Worm (Caenorhabditis elegans): ENCODE measurements around the gene pat-2.

pat-2 gene

DNA sequence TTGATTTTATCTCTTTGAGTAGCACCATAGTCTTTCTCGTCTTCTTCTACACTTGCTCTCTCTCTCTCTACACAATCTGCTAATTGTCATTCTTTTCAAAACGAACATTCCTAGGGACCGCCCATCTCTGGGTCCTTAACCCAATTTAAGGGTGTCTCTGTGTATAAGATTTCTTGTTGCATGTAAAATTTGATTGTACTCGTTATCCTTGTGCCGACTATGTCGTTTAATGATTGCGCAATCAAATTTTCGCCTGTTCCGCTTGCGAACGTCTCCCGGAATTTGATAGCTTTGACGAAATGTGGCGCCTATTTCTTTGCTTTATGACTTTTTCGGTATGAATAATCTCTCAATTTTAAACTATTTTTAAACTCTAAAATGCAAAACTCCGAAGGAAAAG, 7.6 kb upstream of the pat-2 start:
- TF ChIP-seq klf-2 (GFP tag; conservative IDR thresholded peaks at IDR 0.05) (no peak), cog-1 (tag; optimal IDR thresholded peaks at IDR 0.05) (no peak), flt-1 (GFP tag; IDR thresholded peaks at IDR 0.05) (no peak), ref-1 (GFP tag; conservative IDR thresholded peaks at IDR 0.05) (no peak), tab-1 (GFP tag; IDR thresholded peaks at IDR 0.05) (no peak), ztf-23 (GFP tag; IDR thresholded peaks at IDR 0.05) (no peak)

- TF ChIP-seq ref-1 (GFP tag; conservative IDR thresholded peaks at IDR 0.05) (no peak), T22C8.4 (GFP tag; IDR thresholded peaks at IDR 0.05) (no peak), tab-1 (GFP tag; IDR thresholded peaks at IDR 0.05) (no peak), ztf-23 (GFP tag; IDR thresholded peaks at IDR 0.05) (no peak), klf-2 (GFP tag; conservative IDR thresholded peaks at IDR 0.05) (no peak), med-1 (GFP tag; optimal IDR thresholded peaks at IDR 0.05; ENCODE audit: insufficient read depth) (no peak), ztf-29 (GFP tag; IDR thresholded peaks at IDR 0.05) (no peak), flt-1 (GFP tag; IDR thresholded peaks at IDR 0.05) (no peak), cog-1 (tag; optimal IDR thresholded peaks at IDR 0.05) (no peak)
These were observed 3.0 kb upstream of the pat-2 start for ce11 chrIII:8815699-8816098.

DNA sequence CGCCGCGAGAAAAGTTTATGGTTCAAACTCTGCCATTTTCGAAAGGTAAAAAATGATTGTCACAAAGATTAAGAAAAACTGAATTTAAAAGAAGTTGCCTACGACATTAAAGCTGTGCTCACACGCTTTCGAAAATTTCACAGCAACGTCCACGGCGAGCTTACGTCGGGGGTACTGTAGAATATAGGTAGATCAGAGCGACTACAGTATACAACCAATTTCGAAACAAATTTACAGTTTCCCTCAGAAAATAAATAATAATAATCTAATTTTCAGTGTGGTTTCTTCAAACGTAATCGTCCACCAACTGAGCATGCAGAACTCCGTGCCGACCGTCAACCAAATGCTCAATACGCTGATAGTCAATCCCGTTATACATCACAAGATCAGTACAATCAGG, 5.9 kb downstream of the pat-2 start:
- TF ChIP-seq ztf-23 (GFP tag; IDR thresholded peaks at IDR 0.05) (no peak), ref-1 (GFP tag; conservative IDR thresholded peaks at IDR 0.05) (no peak), ztf-29 (GFP tag; IDR thresholded peaks at IDR 0.05) (no peak), flt-1 (GFP tag; IDR thresholded peaks at IDR 0.05) (no peak), klf-2 (GFP tag; conservative IDR thresholded peaks at IDR 0.05) (no peak), tab-1 (GFP tag; IDR thresholded peaks at IDR 0.05) (no peak), T22C8.4 (GFP tag; IDR thresholded peaks at IDR 0.05) (no peak), cog-1 (tag; optimal IDR thresholded peaks at IDR 0.05) (no peak), med-1 (GFP tag; optimal IDR thresholded peaks at IDR 0.05; ENCODE audit: insufficient read depth) (no peak)

DNA sequence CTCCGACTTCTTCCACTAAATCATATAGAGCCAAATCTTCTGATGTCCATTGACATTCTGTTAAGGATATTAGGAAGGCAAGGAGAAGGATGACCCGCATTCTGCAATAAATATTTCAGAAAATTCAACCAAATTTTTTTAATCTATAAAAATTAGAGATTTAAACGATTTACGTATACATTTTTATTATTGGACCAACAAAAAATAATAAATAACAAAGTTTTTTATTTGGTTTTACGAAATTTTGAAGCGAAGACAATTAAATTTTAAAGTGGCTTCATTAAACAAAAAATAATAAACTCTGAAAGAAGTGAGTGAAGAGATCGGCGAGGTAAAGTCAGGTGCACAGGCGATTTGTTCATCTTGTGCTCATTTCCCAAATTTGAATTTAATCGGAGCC, 8.4 kb downstream of the pat-2 start, which contains the start of gene F54F2.9:
Gene F54F2.9 (minus strand): TSS at position 101 of the 400 bp plus-strand sequence.
- TF ChIP-seq ref-1 (GFP tag; conservative IDR thresholded peaks at IDR 0.05) (no peak), cog-1 (tag; optimal IDR thresholded peaks at IDR 0.05) (no peak), ztf-29 (GFP tag; IDR thresholded peaks at IDR 0.05) (no peak), klf-2 (GFP tag; conservative IDR thresholded peaks at IDR 0.05) (no peak), T22C8.4 (GFP tag; IDR thresholded peaks at IDR 0.05) (no peak), flt-1 (GFP tag; IDR thresholded peaks at IDR 0.05) (no peak), tab-1 (GFP tag; IDR thresholded peaks at IDR 0.05) (no peak), ztf-23 (GFP tag; IDR thresholded peaks at IDR 0.05) (no peak), med-1 (GFP tag; optimal IDR thresholded peaks at IDR 0.05; ENCODE audit: insufficient read depth) (no peak)

ce11 chrIII:8829245-8829644, 10.5 kb downstream of the pat-2 start, which contains the start of gene F44E2.3:
TSS of gene F44E2.3 (minus strand) at chrIII:8829305.
- TF ChIP-seq ref-1 (GFP tag; conservative IDR thresholded peaks at IDR 0.05), result no peak
- no peak for TF ChIP-seq flt-1 (GFP tag; IDR thresholded peaks at IDR 0.05)
- TF ChIP-seq ztf-29 (GFP tag; IDR thresholded peaks at IDR 0.05), result no peak
- no peak for TF ChIP-seq klf-2 (GFP tag; conservative IDR thresholded peaks at IDR 0.05)
- no peak for TF ChIP-seq tab-1 (GFP tag; IDR thresholded peaks at IDR 0.05)
- TF ChIP-seq T22C8.4 (GFP tag; IDR thresholded peaks at IDR 0.05), result no peak
- TF ChIP-seq cog-1 (tag; optimal IDR thresholded peaks at IDR 0.05), result no peak
- TF ChIP-seq ztf-23 (GFP tag; IDR thresholded peaks at IDR 0.05), result no peak

ce11 chrIII:8831059-8831750, 12.5 kb downstream of the pat-2 start, which contains the start of gene F44E2.10:
TSS of gene F44E2.10 (minus strand) at chrIII:8831109.
- TF ChIP-seq ztf-23 (GFP tag; IDR thresholded peaks at IDR 0.05) (no peak), flt-1 (GFP tag; IDR thresholded peaks at IDR 0.05) (no peak), tab-1 (GFP tag; IDR thresholded peaks at IDR 0.05) (no peak), ztf-29 (GFP tag; IDR thresholded peaks at IDR 0.05) (no peak), T22C8.4 (GFP tag; IDR thresholded peaks at IDR 0.05) (no peak), med-1 (GFP tag; optimal IDR thresholded peaks at IDR 0.05; ENCODE audit: insufficient read depth) (no peak), cog-1 (tag; optimal IDR thresholded peaks at IDR 0.05) (no peak), klf-2 (GFP tag; conservative IDR thresholded peaks at IDR 0.05) (no peak), ref-1 (GFP tag; conservative IDR thresholded peaks at IDR 0.05) (no peak)

DNA sequence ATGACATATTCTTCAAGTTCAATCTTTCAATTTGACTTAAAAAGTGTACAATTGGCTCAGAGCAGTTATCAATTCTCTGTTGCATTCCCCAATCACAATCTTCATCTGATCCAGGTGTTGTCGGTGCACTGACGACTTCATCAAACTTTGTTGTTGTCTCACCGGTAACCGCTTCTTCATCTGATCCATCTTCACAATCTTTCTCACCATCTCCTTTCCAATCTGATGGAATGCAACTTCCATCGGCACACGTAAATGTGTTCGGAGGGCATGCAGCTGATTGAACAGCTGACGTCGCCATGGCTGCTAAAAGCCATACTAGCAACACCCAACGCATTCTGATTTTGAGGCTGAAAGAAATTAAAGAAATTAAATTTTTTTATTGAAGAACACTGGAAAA, 19.4 kb downstream of the pat-2 start, which contains the start of gene F44E2.4:
Gene F44E2.4 (minus strand): TSS at position 350 of the 400 bp plus-strand sequence.
- TF ChIP-seq klf-2 (GFP tag; conservative IDR thresholded peaks at IDR 0.05) (no peak), med-1 (GFP tag; optimal IDR thresholded peaks at IDR 0.05; ENCODE audit: insufficient read depth) (no peak), ref-1 (GFP tag; conservative IDR thresholded peaks at IDR 0.05) (no peak), ztf-29 (GFP tag; IDR thresholded peaks at IDR 0.05) (no peak), ztf-23 (GFP tag; IDR thresholded peaks at IDR 0.05) (no peak), flt-1 (GFP tag; IDR thresholded peaks at IDR 0.05) (no peak), cog-1 (tag; optimal IDR thresholded peaks at IDR 0.05) (no peak), tab-1 (GFP tag; IDR thresholded peaks at IDR 0.05) (no peak), T22C8.4 (GFP tag; IDR thresholded peaks at IDR 0.05) (no peak)

DNA sequence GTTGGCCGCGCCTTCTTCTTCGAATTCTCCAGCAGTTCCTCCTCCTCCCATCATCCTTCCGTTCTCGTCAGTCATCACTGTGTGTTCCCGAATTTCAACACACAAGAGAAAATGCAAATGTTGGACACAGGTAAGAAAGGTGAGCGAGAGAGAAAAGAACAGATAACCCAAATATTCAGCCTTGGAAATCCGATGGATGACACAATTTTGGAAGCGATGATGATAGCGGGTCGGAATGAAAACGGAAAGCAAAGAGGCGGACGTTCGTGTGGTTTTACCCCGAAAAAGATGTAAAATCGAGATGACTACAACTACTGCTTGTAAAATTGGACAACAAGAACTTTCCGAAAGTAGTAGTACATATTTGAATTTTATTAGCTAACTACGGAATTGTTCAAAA, 21.1 kb downstream of the pat-2 start:
- no peak for TF ChIP-seq ztf-23 (GFP tag; IDR thresholded peaks at IDR 0.05)
- TF ChIP-seq klf-2 (GFP tag; conservative IDR thresholded peaks at IDR 0.05), result no peak
- TF ChIP-seq T22C8.4 (GFP tag; IDR thresholded peaks at IDR 0.05), result no peak
- TF ChIP-seq flt-1 (GFP tag; IDR thresholded peaks at IDR 0.05), result no peak
- no peak for TF ChIP-seq cog-1 (tag; optimal IDR thresholded peaks at IDR 0.05)
- TF ChIP-seq med-1 (GFP tag; optimal IDR thresholded peaks at IDR 0.05; ENCODE audit: insufficient read depth), result no peak
- no peak for TF ChIP-seq ref-1 (GFP tag; conservative IDR thresholded peaks at IDR 0.05)
- TF ChIP-seq tab-1 (GFP tag; IDR thresholded peaks at IDR 0.05), result no peak
- TF ChIP-seq ztf-29 (GFP tag; IDR thresholded peaks at IDR 0.05), result no peak

ce11 chrIII:8844137-8844536, 25.4 kb downstream of the pat-2 start:
- TF ChIP-seq T22C8.4 (GFP tag; IDR thresholded peaks at IDR 0.05), result no peak
- TF ChIP-seq cog-1 (tag; optimal IDR thresholded peaks at IDR 0.05), result no peak
- TF ChIP-seq flt-1 (GFP tag; IDR thresholded peaks at IDR 0.05), result no peak
- TF ChIP-seq klf-2 (GFP tag; conservative IDR thresholded peaks at IDR 0.05), result no peak
- TF ChIP-seq ztf-23 (GFP tag; IDR thresholded peaks at IDR 0.05), result no peak
- no peak for TF ChIP-seq med-1 (GFP tag; optimal IDR thresholded peaks at IDR 0.05; ENCODE audit: insufficient read depth)
- TF ChIP-seq ref-1 (GFP tag; conservative IDR thresholded peaks at IDR 0.05), result no peak
- TF ChIP-seq ztf-29 (GFP tag; IDR thresholded peaks at IDR 0.05), result no peak
- no peak for TF ChIP-seq tab-1 (GFP tag; IDR thresholded peaks at IDR 0.05)

All from whole organism, midembryonic.